Fruit fly (Drosophila melanogaster) whole organism, adult: Measurements from ENCODE around the gene Hsdl2.

Experiments used
- CG11617 ChIP-seq: fragments of 200-800 bp; sonication (Bioruptor generic); optimal IDR thresholded peaks from 2 replicates; lab custom pipeline; 2017; ENCODE audit warnings: mild to moderate bottlenecking, missing biosample characterization, missing genetic modification reagents, missing genetic modification characterization
- CG12768 ChIP-seq: fragments of 200-800 bp; sonication (Bioruptor generic); optimal IDR thresholded peaks from 2 replicates; lab custom pipeline; 2017; ENCODE audit warnings: missing biosample characterization, missing genetic modification characterization, mild to moderate bottlenecking, moderate library complexity, missing genetic modification reagents
- CG14711 ChIP-seq: fragments of 200-800 bp; sonication (Bioruptor generic); optimal IDR thresholded peaks from 2 replicates; lab custom pipeline; 2018; ENCODE audit warnings: missing biosample characterization, mild to moderate bottlenecking, missing genetic modification characterization, moderate library complexity
- CG1620 ChIP-seq: fragments of 200-800 bp; sonication (Bioruptor generic); optimal IDR thresholded peaks from 2 replicates; lab custom pipeline; 2016; ENCODE audit warnings: missing biosample characterization, missing genetic modification characterization
- CG5204 ChIP-seq: fragments of 200-800 bp; sonication (Bioruptor generic); optimal IDR thresholded peaks from 2 replicates; lab custom pipeline; 2016; ENCODE audit warnings: missing biosample characterization, missing genetic modification characterization
- CG7101 ChIP-seq: fragments of 200-800 bp; sonication (Bioruptor generic); optimal IDR thresholded peaks from 2 replicates; lab custom pipeline; 2018; ENCODE audit warnings: missing biosample characterization, mild to moderate bottlenecking, missing genetic modification characterization, moderate library complexity
- Clk ChIP-seq: fragments of 200-800 bp; sonication (Bioruptor generic); optimal IDR thresholded peaks from 2 replicates; lab custom pipeline; 2017; ENCODE audit warnings: missing biosample characterization, missing genetic modification characterization
- Hr96 ChIP-seq: fragments of 200-800 bp; sonication (Bioruptor generic); optimal IDR thresholded peaks from 2 replicates; lab custom pipeline; 2016; ENCODE audit warnings: missing biosample characterization, missing genetic modification characterization
- Mnt ChIP-seq: fragments of 200-800 bp; sonication (Bioruptor generic); optimal IDR thresholded peaks from 2 replicates; lab custom pipeline; 2016; ENCODE audit warnings: missing biosample characterization, mild to moderate bottlenecking, missing genetic modification characterization
- cic ChIP-seq: fragments of 200-800 bp; sonication (Bioruptor generic); optimal IDR thresholded peaks from 2 replicates; lab custom pipeline; 2017; ENCODE audit warnings: missing biosample characterization, mild to moderate bottlenecking, missing genetic modification characterization, moderate library complexity
- kay ChIP-seq: fragments of 200-800 bp; sonication (Bioruptor generic); peaks from one replicate; lab custom pipeline; 2016; ENCODE audit warnings: missing biosample characterization, missing genetic modification characterization, borderline replicate concordance
- pad ChIP-seq: fragments of 200-800 bp; sonication (Bioruptor generic); optimal IDR thresholded peaks from 3 replicates; lab custom pipeline; 2017; ENCODE audit warnings: missing biosample characterization, missing genetic modification characterization, mild to moderate bottlenecking, moderate library complexity, missing genetic modification reagents
- toe ChIP-seq: fragments of 200-800 bp; sonication (Bioruptor generic); optimal IDR thresholded peaks from 2 replicates; lab custom pipeline; 2016; ENCODE audit warnings: missing biosample characterization, missing genetic modification characterization

DNA sequence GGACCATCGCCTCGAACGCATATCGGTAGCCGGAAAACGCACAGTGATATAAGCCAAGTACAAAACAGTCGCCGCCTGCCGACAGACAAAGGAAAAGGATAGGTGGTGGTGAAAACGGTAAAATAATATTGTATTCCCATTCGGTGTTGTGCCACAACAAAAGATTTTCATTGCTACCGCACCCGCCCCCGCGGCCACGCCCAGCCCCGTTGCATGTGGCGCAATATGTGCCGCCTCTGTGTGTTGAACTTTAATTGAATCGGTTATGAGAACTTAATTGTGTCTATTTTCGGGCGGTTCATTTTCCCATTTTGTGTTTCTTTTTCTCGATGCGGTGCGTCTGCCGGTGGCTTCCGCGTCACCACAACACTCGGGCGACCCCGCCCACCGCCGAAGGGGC lies 40.6 kb upstream of the Hsdl2 start:
- TF ChIP-seq pad (GFP tag; lab: Kevin White, UChicago) (no peak), CG1620 (GFP tag; lab: Kevin White, UChicago) (no peak), CG14711 (tag; lab: Kevin White, UChicago) (no peak), Mnt (GFP tag; lab: Kevin White, UChicago) (no peak), CG11617 (GFP tag; lab: Kevin White, UChicago) (no peak), CG7101 (tag; lab: Kevin White, UChicago) (no peak), Clk (GFP tag; lab: Kevin White, UChicago) (no peak), CG12768 (no peak), cic (GFP tag; lab: Kevin White, UChicago) (no peak), toe (no peak), Hr96 (GFP tag; lab: Kevin White, UChicago) (no peak), kay (no peak), CG5204 (GFP tag; lab: Kevin White, UChicago) (no peak)
